Comparison of ENCODE assay signal across 1 fruit fly cellular context in the genomic region with DNA sequence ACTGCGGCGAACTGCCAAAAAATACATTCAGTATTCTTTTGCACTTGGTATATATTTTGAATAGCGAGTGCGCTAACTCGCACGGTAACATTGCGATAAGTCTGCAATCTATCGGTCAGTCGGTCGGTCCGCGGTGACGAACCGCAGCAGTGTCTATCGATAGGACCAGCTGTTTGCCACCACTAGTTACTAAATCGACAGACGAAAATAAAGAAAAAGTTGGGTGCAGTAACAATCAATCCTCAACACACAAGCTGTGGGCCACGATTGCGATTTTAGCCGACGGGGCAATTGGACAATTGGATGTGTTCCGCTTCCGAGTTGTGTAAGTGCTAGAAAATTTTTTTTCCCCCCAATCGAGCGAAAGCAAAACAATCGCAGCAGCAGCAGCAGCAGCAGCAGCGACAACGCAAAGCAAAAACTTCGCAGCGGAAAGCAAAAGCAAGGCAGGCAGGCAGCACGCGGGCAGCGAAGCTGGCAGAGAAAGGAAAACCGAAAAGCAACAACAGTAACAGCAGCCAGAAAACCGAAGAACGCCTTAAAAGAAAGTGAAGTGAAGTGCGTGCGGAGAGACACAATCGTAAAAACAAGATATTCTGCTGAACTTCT.
TF ChIP-seq lines count a peak whose summit lies in the region.

A gene (plus strand): TSS at position 96 of the 609 bp plus-strand sequence.

TF ChIP-seq in whole organism, embryonic, 481 proteins besides CTCF, POLR2A, EP300 and RAD21 (continued from another document and continues in another):
- TF ChIP-seq Ssrp (tag; optimal IDR thresholded peaks at IDR 0.05; lab: Kevin White, UChicago) (no peak), CG14014 (GFP tag; IDR thresholded peaks at IDR 0.05; lab: Robert Waterston, UW) (no peak), Lim3 (GFP tag; IDR thresholded peaks at IDR 0.05; lab: Robert Waterston, UW) (no peak), CG4707 (GFP tag; optimal IDR thresholded peaks at IDR 0.05; lab: Kevin White, UChicago) (no peak), run (tag; optimal IDR thresholded peaks at IDR 0.05; lab: Kevin White, UChicago) (peak; percentile 5), CG10654 (GFP tag; optimal IDR thresholded peaks at IDR 0.05; lab: Kevin White, UChicago) (no peak), CG13287 (GFP tag; IDR thresholded peaks at IDR 0.05; lab: Robert Waterston, UW; ENCODE audit: partially characterized antibody) (peak; percentile 94), Awh (GFP tag; IDR thresholded peaks at IDR 0.05; lab: Robert Waterston, UW) (no peak), CG32767 (GFP tag; IDR thresholded peaks at IDR 0.05; lab: Robert Waterston, UW) (0 out of 2 replicates have a peak, but pooled peaks have one; percentile 25), sim (GFP tag; IDR thresholded peaks at IDR 0.05; lab: Robert Waterston, UW) (no peak), maf-S (GFP tag; optimal IDR thresholded peaks at IDR 0.05; lab: Kevin White, UChicago) (no peak), CG31365 (tag; optimal IDR thresholded peaks at IDR 0.05; lab: Kevin White, UChicago) (peak; percentile 23), CG11398 (GFP tag; optimal IDR thresholded peaks at IDR 0.05; lab: Kevin White, UChicago) (no peak), ems (GFP tag; optimal IDR thresholded peaks at IDR 0.05; lab: Kevin White, UChicago) (no peak), scrt (GFP tag; optimal IDR thresholded peaks at IDR 0.05; lab: Kevin White, UChicago) (no peak), p53 (GFP tag; optimal IDR thresholded peaks at IDR 0.05; lab: Kevin White, UChicago) (no peak), jing (GFP tag; optimal IDR thresholded peaks at IDR 0.05; lab: Kevin White, UChicago) (no peak), sens (GFP tag; lab: Kevin White, UChicago) (peak; percentile 56), nerfin-2 (GFP tag; IDR thresholded peaks at IDR 0.05; lab: Robert Waterston, UW; ENCODE audit: partially characterized antibody) (peak; percentile 63), Elba2 (GFP tag; optimal IDR thresholded peaks at IDR 0.05; lab: Kevin White, UChicago) (peak; percentile 19), B-H1 (GFP tag; IDR thresholded peaks at IDR 0.05; lab: Robert Waterston, UW) (no peak), br (optimal IDR thresholded peaks at IDR 0.05; lab: Kevin White, UChicago) (no peak), dmrt11E (tag; optimal IDR thresholded peaks at IDR 0.05; lab: Kevin White, UChicago) (no peak), repo (GFP tag; optimal IDR thresholded peaks at IDR 0.05; lab: Kevin White, UChicago) (no peak), so (GFP tag; IDR thresholded peaks at IDR 0.05; lab: Robert Waterston, UW) (no peak), NFAT (GFP tag; IDR thresholded peaks at IDR 0.05; lab: Robert Waterston, UW) (0 out of 2 replicates have a peak, but pooled peaks have one; percentile 15), tap (tag; optimal IDR thresholded peaks at IDR 0.05; lab: Kevin White, UChicago) (no peak), BEAF-32 (GFP tag; optimal IDR thresholded peaks at IDR 0.05; lab: Kevin White, UChicago) (peak; percentile 90), sd (tag; optimal IDR thresholded peaks at IDR 0.05; lab: Kevin White, UChicago) (no peak), wdn (GFP tag; IDR thresholded peaks at IDR 0.05; lab: Robert Waterston, UW) (no peak), unpg (GFP tag; optimal IDR thresholded peaks at IDR 0.05; lab: Kevin White, UChicago) (peak; percentile 5), CG4424 (GFP tag; optimal IDR thresholded peaks at IDR 0.05; lab: Kevin White, UChicago) (no peak), Oli (tag; optimal IDR thresholded peaks at IDR 0.05; lab: Kevin White, UChicago) (no peak), Poxn (GFP tag; IDR thresholded peaks at IDR 0.05; lab: Robert Waterston, UW) (no peak), chinmo (GFP tag; IDR thresholded peaks at IDR 0.05; lab: Robert Waterston, UW; ENCODE audit: partially characterized antibody) (peak; percentile 93), CG34224 (GFP tag; IDR thresholded peaks at IDR 0.05; lab: Robert Waterston, UW; ENCODE audit: partially characterized antibody) (peak; percentile 78), CG7786 (GFP tag; optimal IDR thresholded peaks at IDR 0.05; lab: Kevin White, UChicago) (no peak), abd-A (tag; optimal IDR thresholded peaks at IDR 0.05; lab: Kevin White, UChicago) (no peak), fru (optimal IDR thresholded peaks at IDR 0.05; lab: Kevin White, UChicago) (no peak), pb (GFP tag; optimal IDR thresholded peaks at IDR 0.05; lab: Kevin White, UChicago) (no peak), cas (GFP tag; IDR thresholded peaks at IDR 0.05; lab: Robert Waterston, UW) (no peak), CG7928 (GFP tag; optimal IDR thresholded peaks at IDR 0.05; lab: Kevin White, UChicago) (peak; percentile 31), CG1024 (GFP tag; IDR thresholded peaks at IDR 0.05; lab: Robert Waterston, UW) (no peak), nerfin-1 (tag; optimal IDR thresholded peaks at IDR 0.05; lab: Kevin White, UChicago) (peak; percentile 41), Pdp1 (GFP tag; optimal IDR thresholded peaks at IDR 0.05; lab: Kevin White, UChicago) (peak; percentile 3 to 63), Neu2 (GFP tag; optimal IDR thresholded peaks at IDR 0.05; lab: Kevin White, UChicago; ENCODE audit: borderline replicate concordance) (no peak), chif (GFP tag; optimal IDR thresholded peaks at IDR 0.05; lab: Kevin White, UChicago) (no peak), Med (GFP tag; lab: Kevin White, UChicago) (peak; percentile 91), Dad (GFP tag; optimal IDR thresholded peaks at IDR 0.05; lab: Kevin White, UChicago) (no peak), pzg (GFP tag; optimal IDR thresholded peaks at IDR 0.05; lab: Kevin White, UChicago) (peak; percentile 94), CG3726 (GFP tag; IDR thresholded peaks at IDR 0.05; lab: Robert Waterston, UW) (no peak), CG9727 (GFP tag; optimal IDR thresholded peaks at IDR 0.05; lab: Kevin White, UChicago) (no peak), CG10565 (GFP tag; optimal IDR thresholded peaks at IDR 0.05; lab: Kevin White, UChicago) (no peak), CG3407 (GFP tag; optimal IDR thresholded peaks at IDR 0.05; lab: Kevin White, UChicago) (no peak), crp (GFP tag; optimal IDR thresholded peaks at IDR 0.05; lab: Kevin White, UChicago) (peak in 1 of 2 experiments; percentile 63), ara (GFP tag; IDR thresholded peaks at IDR 0.05; lab: Robert Waterston, UW) (no peak), seq (GFP tag; IDR thresholded peaks at IDR 0.05; lab: Robert Waterston, UW) (no peak), otp (GFP tag; IDR thresholded peaks at IDR 0.05; lab: Robert Waterston, UW) (no peak), Dek (tag; optimal IDR thresholded peaks at IDR 0.05; lab: Kevin White, UChicago) (no peak), CG16813 (GFP tag; IDR thresholded peaks at IDR 0.05; lab: Robert Waterston, UW; ENCODE audit: partially characterized antibody) (peak; percentile 85), CG7357 (GFP tag; IDR thresholded peaks at IDR 0.05; lab: Robert Waterston, UW) (no peak), gcm (GFP tag; optimal IDR thresholded peaks at IDR 0.05; lab: Kevin White, UChicago) (no peak), Bteb2 (GFP tag; optimal IDR thresholded peaks at IDR 0.05; lab: Kevin White, UChicago) (no peak), aop (GFP tag; IDR thresholded peaks at IDR 0.05; lab: Robert Waterston, UW) (no peak), CG9215 (GFP tag; IDR thresholded peaks at IDR 0.05; lab: Robert Waterston, UW) (no peak), Gug (GFP tag; IDR thresholded peaks at IDR 0.05; lab: Robert Waterston, UW) (no peak; the same call in 3 of the 4 replicates), CG7963 (GFP tag; IDR thresholded peaks at IDR 0.05; lab: Robert Waterston, UW; ENCODE audit: partially characterized antibody) (peak; percentile 82), B-H2 (GFP tag; optimal IDR thresholded peaks at IDR 0.05; lab: Kevin White, UChicago) (peak; percentile 35), CG1792 (GFP tag; optimal IDR thresholded peaks at IDR 0.05; lab: Kevin White, UChicago) (no peak), Hey (tag; optimal IDR thresholded peaks at IDR 0.05; lab: Kevin White, UChicago) (no peak), Usf (GFP tag; optimal IDR thresholded peaks at IDR 0.05; lab: Kevin White, UChicago) (no peak), CG11560 (tag; IDR thresholded peaks at IDR 0.05; lab: Robert Waterston, UW) (no peak), Taf1 (GFP tag; IDR thresholded peaks at IDR 0.05; lab: Robert Waterston, UW) (no peak), vfl (GFP tag; optimal IDR thresholded peaks at IDR 0.05; lab: Kevin White, UChicago) (no peak), Meics (GFP tag; optimal IDR thresholded peaks at IDR 0.05; lab: Kevin White, UChicago) (no peak), Sox102F (GFP tag; optimal IDR thresholded peaks at IDR 0.05; lab: Kevin White, UChicago) (no peak), Asciz (GFP tag; optimal IDR thresholded peaks at IDR 0.05; lab: Kevin White, UChicago) (no peak), CG18476 (GFP tag; optimal IDR thresholded peaks at IDR 0.05; lab: Kevin White, UChicago) (no peak), trem (tag; optimal IDR thresholded peaks at IDR 0.05; lab: Kevin White, UChicago) (peak; percentile 59), twi (tag; optimal IDR thresholded peaks at IDR 0.05; lab: Kevin White, UChicago) (no peak), ERR (GFP tag; optimal IDR thresholded peaks at IDR 0.05; lab: Kevin White, UChicago) (peak; percentile 15), CG10209 (GFP tag; optimal IDR thresholded peaks at IDR 0.05; lab: Kevin White, UChicago) (no peak), oc (tag; optimal IDR thresholded peaks at IDR 0.05; lab: Kevin White, UChicago) (no peak), Doc2 (GFP tag; IDR thresholded peaks at IDR 0.05; lab: Robert Waterston, UW) (no peak), nau (GFP tag; optimal IDR thresholded peaks at IDR 0.05; lab: Kevin White, UChicago) (no peak), Rfx (GFP tag; IDR thresholded peaks at IDR 0.05; lab: Robert Waterston, UW) (peak; percentile 52), CG15696 (tag; optimal IDR thresholded peaks at IDR 0.05; lab: Kevin White, UChicago) (no peak), Mrtf (GFP tag; IDR thresholded peaks at IDR 0.05; lab: Robert Waterston, UW) (no peak), CG17328 (GFP tag; IDR thresholded peaks at IDR 0.05; lab: Robert Waterston, UW) (no peak), ssp (GFP tag; IDR thresholded peaks at IDR 0.05; lab: Robert Waterston, UW) (no peak), CG9797 (GFP tag; optimal IDR thresholded peaks at IDR 0.05; lab: Kevin White, UChicago) (peak; percentile 87), Gsc (GFP tag; IDR thresholded peaks at IDR 0.05; lab: Robert Waterston, UW) (no peak), CG10366 (GFP tag; IDR thresholded peaks at IDR 0.05; lab: Robert Waterston, UW) (no peak), CG6175 (GFP tag; IDR thresholded peaks at IDR 0.05; lab: Robert Waterston, UW) (no peak), CG12659 (GFP tag; optimal IDR thresholded peaks at IDR 0.05; lab: Kevin White, UChicago) (peak; percentile 83), gcm2 (GFP tag; optimal IDR thresholded peaks at IDR 0.05; lab: Kevin White, UChicago) (no peak), GATAe (GFP tag; conservative IDR thresholded peaks at IDR 0.05; lab: Robert Waterston, UW) (no peak), CG34376 (GFP tag; optimal IDR thresholded peaks at IDR 0.05; lab: Kevin White, UChicago) (peak; percentile 49), CG8924 (tag; optimal IDR thresholded peaks at IDR 0.05; lab: Kevin White, UChicago) (peak; percentile 35), Fer3 (tag; optimal IDR thresholded peaks at IDR 0.05; lab: Kevin White, UChicago) (no peak), ci (GFP tag; IDR thresholded peaks at IDR 0.05; lab: Robert Waterston, UW) (0 out of 3 replicates have a peak, but pooled peaks have one; percentile 25), Mes4 (GFP tag; optimal IDR thresholded peaks at IDR 0.05; lab: Kevin White, UChicago) (peak; percentile 15), CG10267 (tag; optimal IDR thresholded peaks at IDR 0.05; lab: Kevin White, UChicago) (peak; percentile 57), chn (GFP tag; optimal IDR thresholded peaks at IDR 0.05; lab: Kevin White, UChicago) (no peak), CG3281 (GFP tag; optimal IDR thresholded peaks at IDR 0.05; lab: Kevin White, UChicago) (no peak), bab2 (GFP tag; optimal IDR thresholded peaks at IDR 0.05; lab: Kevin White, UChicago) (no peak), Blimp-1 (GFP tag; optimal IDR thresholded peaks at IDR 0.05; lab: Kevin White, UChicago) (peak; percentile 89), Opbp (GFP tag; IDR thresholded peaks at IDR 0.05; lab: Robert Waterston, UW; ENCODE audit: partially characterized antibody) (peak; percentile 93), CG9609 (GFP tag; optimal IDR thresholded peaks at IDR 0.05; lab: Kevin White, UChicago) (no peak), CG6254 (GFP tag; optimal IDR thresholded peaks at IDR 0.05; lab: Kevin White, UChicago) (no peak), gro (GFP tag; optimal IDR thresholded peaks at IDR 0.05; lab: Kevin White, UChicago) (peak; percentile 39), CG6654 (GFP tag; optimal IDR thresholded peaks at IDR 0.05; lab: Kevin White, UChicago) (no peak), ftz-f1 (GFP tag; optimal IDR thresholded peaks at IDR 0.05; lab: Kevin White, UChicago) (no peak), zfh2 (GFP tag; optimal IDR thresholded peaks at IDR 0.05; lab: Kevin White, UChicago) (no peak), Eip74EF (GFP tag; optimal IDR thresholded peaks at IDR 0.05; lab: Kevin White, UChicago) (peak in 1 of 2 experiments; percentile 5), CG30403 (GFP tag; optimal IDR thresholded peaks at IDR 0.05; lab: Kevin White, UChicago) (peak; percentile 9), CG9817 (tag; optimal IDR thresholded peaks at IDR 0.05; lab: Kevin White, UChicago) (no peak), HLH3B (GFP tag; IDR thresholded peaks at IDR 0.05; lab: Robert Waterston, UW) (no peak), yki (optimal IDR thresholded peaks at IDR 0.05; lab: Kevin White, UChicago) (no peak), CG8359 (GFP tag; optimal IDR thresholded peaks at IDR 0.05; lab: Kevin White, UChicago; ENCODE audit: borderline replicate concordance) (no peak), CG2889 (GFP tag; IDR thresholded peaks at IDR 0.05; lab: Robert Waterston, UW) (no peak), Fer2 (tag; optimal IDR thresholded peaks at IDR 0.05; lab: Kevin White, UChicago) (no peak), fd102C (GFP tag; optimal IDR thresholded peaks at IDR 0.05; lab: Kevin White, UChicago) (no peak), dati (GFP tag; IDR thresholded peaks at IDR 0.05; lab: Robert Waterston, UW) (no peak), Lhr (GFP tag; optimal IDR thresholded peaks at IDR 0.05; lab: Kevin White, UChicago) (peak; percentile 75), lmd (GFP tag; IDR thresholded peaks at IDR 0.05; lab: Robert Waterston, UW) (no peak), CG16815 (GFP tag; optimal IDR thresholded peaks at IDR 0.05; lab: Kevin White, UChicago) (no peak), sqz (GFP tag; optimal IDR thresholded peaks at IDR 0.05; lab: Kevin White, UChicago) (no peak), bcd (GFP tag; optimal IDR thresholded peaks at IDR 0.05; lab: Kevin White, UChicago) (no peak), slp2 (GFP tag; optimal IDR thresholded peaks at IDR 0.05; lab: Kevin White, UChicago) (no peak)
